Fruit fly (Drosophila melanogaster) S2 (cell line): ENCODE results near the gene SelT.

Experiments
- CG8478 ChIP-seq: fragments of >200 bp; optimal IDR thresholded peaks from 2 replicates; lab custom pipeline; 2018
- CTCF ChIP-seq, 2 experiments: fragments of >200 bp; optimal IDR thresholded peaks; 2 replicates each; lab custom pipeline; 2018

DNA sequence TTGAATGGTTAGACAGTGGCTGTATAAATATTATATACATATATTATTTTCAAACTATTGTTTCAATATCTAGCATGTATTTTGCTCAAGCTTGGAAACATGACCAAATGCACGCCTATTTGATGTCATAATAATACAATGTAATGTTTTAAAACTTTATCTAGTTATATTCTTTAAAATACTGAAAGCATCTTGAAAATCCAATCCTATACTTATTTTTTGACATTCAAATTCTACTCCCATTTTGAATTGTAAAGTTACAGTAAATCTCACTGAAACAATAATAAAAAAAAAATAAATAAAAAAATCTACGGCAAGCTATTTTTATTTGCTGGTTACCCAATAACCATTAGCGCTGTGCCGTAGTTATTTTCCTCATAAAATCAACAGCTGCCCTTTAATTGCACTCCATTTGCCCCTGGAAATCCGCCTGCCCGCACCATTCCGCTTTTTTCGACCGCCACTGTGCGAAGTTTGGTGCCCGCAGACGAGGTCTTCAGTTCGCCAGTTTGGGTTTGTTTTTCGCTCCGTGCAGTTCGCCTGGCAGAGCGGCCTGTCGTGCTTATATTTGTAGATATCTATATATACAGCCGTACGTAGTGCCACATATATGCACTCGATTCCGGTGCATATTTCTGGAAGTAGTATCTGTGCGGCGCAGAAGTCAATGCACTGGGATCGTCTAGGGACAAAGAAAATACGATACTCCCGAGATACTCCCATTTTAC is 34.3 kb downstream of the SelT start:
- TF ChIP-seq CTCF (optimal IDR thresholded peaks at IDR 0.05; lab: Kevin White, UChicago), result no peak
- no peak for TF ChIP-seq CG8478 (lab: Kevin White, UChicago)
